Fruit fly (Drosophila melanogaster) whole organism, pupa: ENCODE measurements around the gene RpS15Aa.

Experiments
- CG10348 ChIP-seq: fragments of 200-800 bp; sonication (Bioruptor generic); IDR thresholded peaks from 2 replicates; pipeline ENCODE4 v1.3.6; 2022; ENCODE audit warnings: missing biosample characterization, missing genetic modification characterization
- CG12605 ChIP-seq: fragments of 200-800 bp; sonication (Bioruptor generic); IDR thresholded peaks from 2 replicates; pipeline ENCODE4 v1.3.6; 2022; ENCODE audit warnings: missing biosample characterization, missing genetic modification characterization
- CG13204 ChIP-seq: fragments of 200-800 bp; sonication (Bioruptor generic); optimal IDR thresholded peaks from 2 replicates; lab custom pipeline; 2018; ENCODE audit warnings: missing biosample characterization, mild to moderate bottlenecking, missing genetic modification characterization, moderate library complexity
- CG14655 ChIP-seq: fragments of 200-800 bp; sonication (Bioruptor generic); optimal IDR thresholded peaks from 3 replicates; lab custom pipeline; 2017; ENCODE audit warnings: mild to moderate bottlenecking, missing biosample characterization, missing genetic modification reagents, missing genetic modification characterization
- CG15710 ChIP-seq: fragments of 200-800 bp; sonication (Bioruptor generic); optimal IDR thresholded peaks from 2 replicates; lab custom pipeline; 2018; ENCODE audit warnings: missing biosample characterization, mild to moderate bottlenecking, missing genetic modification characterization, moderate library complexity
- CG17806 ChIP-seq: fragments of 200-800 bp; sonication (Bioruptor generic); optimal IDR thresholded peaks from 2 replicates; lab custom pipeline; 2018; ENCODE audit warnings: missing biosample characterization, mild to moderate bottlenecking, missing genetic modification characterization, moderate library complexity
- CG32121 ChIP-seq: fragments of 200-800 bp; sonication (Bioruptor generic); IDR thresholded peaks from 2 replicates; pipeline ENCODE4 v1.3.6; 2022; ENCODE audit warnings: missing biosample characterization, missing genetic modification characterization
- CG34367 ChIP-seq: fragments of 200-800 bp; sonication (Bioruptor generic); optimal IDR thresholded peaks from 2 replicates; lab custom pipeline; 2018; ENCODE audit warnings: missing biosample characterization, mild to moderate bottlenecking, missing genetic modification characterization
- CG4496 ChIP-seq: fragments of 200-800 bp; sonication (Bioruptor generic); IDR thresholded peaks from 3 replicates; pipeline ENCODE4 v1.3.6; 2022; ENCODE audit warnings: missing biosample characterization, missing genetic modification characterization
- CG8159 ChIP-seq: fragments of 200-800 bp; sonication (Bioruptor generic); optimal IDR thresholded peaks from 3 replicates; lab custom pipeline; 2018; ENCODE audit warnings: missing biosample characterization, mild to moderate bottlenecking, missing genetic modification characterization, moderate library complexity
- CG8301 ChIP-seq: fragments of 200-800 bp; sonication (Bioruptor generic); optimal IDR thresholded peaks from 2 replicates; lab custom pipeline; 2018; ENCODE audit warnings: missing biosample characterization, mild to moderate bottlenecking, missing genetic modification characterization
- CG9948 ChIP-seq: fragments of 200-800 bp; sonication (Bioruptor generic); optimal IDR thresholded peaks from 2 replicates; lab custom pipeline; 2018; ENCODE audit warnings: missing biosample characterization, mild to moderate bottlenecking, missing genetic modification characterization, moderate library complexity
- D1 ChIP-seq: fragments of 200-800 bp; sonication (Bioruptor generic); optimal IDR thresholded peaks from 2 replicates; lab custom pipeline; 2018; ENCODE audit warnings: missing biosample characterization, mild to moderate bottlenecking, missing genetic modification characterization, moderate library complexity
- EcR ChIP-seq: fragments of 200-800 bp; sonication (Bioruptor generic); optimal IDR thresholded peaks from 3 replicates; lab custom pipeline; 2019; ENCODE audit warnings: missing biosample characterization, missing genetic modification characterization, mild to moderate bottlenecking, moderate library complexity, missing genetic modification reagents
- Ets98B ChIP-seq: fragments of 200-800 bp; sonication (Bioruptor generic); IDR thresholded peaks from 2 replicates; pipeline ENCODE4 v1.3.6; 2022; ENCODE audit warnings: missing biosample characterization, missing genetic modification characterization
- Pif1A ChIP-seq: fragments of 200-800 bp; sonication (Bioruptor generic); optimal IDR thresholded peaks from 3 replicates; lab custom pipeline; 2016; ENCODE audit warnings: missing biosample characterization, missing genetic modification characterization
- Pif1B ChIP-seq: fragments of 200-800 bp; sonication (Bioruptor generic); optimal IDR thresholded peaks from 3 replicates; lab custom pipeline; 2016; ENCODE audit warnings: missing biosample characterization, missing genetic modification characterization
- Snoo ChIP-seq: fragments of 200-800 bp; sonication (Bioruptor generic); optimal IDR thresholded peaks from 3 replicates; lab custom pipeline; 2017; ENCODE audit warnings: missing biosample characterization, mild to moderate bottlenecking, missing genetic modification characterization, inconsistent platforms
- fd96Ca ChIP-seq: fragments of 200-800 bp; sonication (Bioruptor generic); IDR thresholded peaks from 3 replicates; pipeline ENCODE4 v1.3.6; 2022; ENCODE audit warnings: missing biosample characterization, missing genetic modification characterization
- gl ChIP-seq: fragments of 200-800 bp; sonication (Bioruptor generic); optimal IDR thresholded peaks from 2 replicates; lab custom pipeline; 2018; ENCODE audit warnings: missing biosample characterization, mild to moderate bottlenecking, missing genetic modification characterization
- rn ChIP-seq: fragments of 200-800 bp; sonication (Bioruptor generic); IDR thresholded peaks from 2 replicates; pipeline ENCODE4 v1.3.6; 2022; ENCODE audit warnings: missing biosample characterization, missing genetic modification characterization

RpS15Aa gene

DNA sequence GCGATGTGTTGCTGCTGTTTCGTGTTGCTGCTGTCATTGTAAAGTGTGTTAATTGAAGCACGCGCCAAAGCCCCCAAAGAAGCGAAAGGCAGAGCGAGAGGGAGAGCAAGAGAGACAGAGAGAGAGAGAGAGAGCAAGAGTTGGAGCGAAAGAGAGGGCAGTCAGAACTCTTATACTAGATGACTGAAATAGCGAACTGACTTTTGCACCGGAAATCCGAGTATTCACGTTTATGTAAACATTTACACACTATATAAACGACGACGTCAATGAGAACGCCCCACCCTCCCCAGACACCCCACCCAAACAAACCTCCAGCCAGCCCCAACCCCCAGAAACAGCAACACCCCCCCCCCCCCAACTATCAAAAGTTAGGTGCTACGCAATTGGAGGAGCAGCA is 15.1 kb downstream of the RpS15Aa start:
- TF ChIP-seq CG32121 (GFP tag; lab: Robert Waterston, UW), result 0 out of 2 replicates have a peak, but pooled peaks have one; percentile 32
- no peak for TF ChIP-seq Snoo
- TF ChIP-seq EcR (GFP tag; lab: Kevin White, UChicago), result no peak

DNA sequence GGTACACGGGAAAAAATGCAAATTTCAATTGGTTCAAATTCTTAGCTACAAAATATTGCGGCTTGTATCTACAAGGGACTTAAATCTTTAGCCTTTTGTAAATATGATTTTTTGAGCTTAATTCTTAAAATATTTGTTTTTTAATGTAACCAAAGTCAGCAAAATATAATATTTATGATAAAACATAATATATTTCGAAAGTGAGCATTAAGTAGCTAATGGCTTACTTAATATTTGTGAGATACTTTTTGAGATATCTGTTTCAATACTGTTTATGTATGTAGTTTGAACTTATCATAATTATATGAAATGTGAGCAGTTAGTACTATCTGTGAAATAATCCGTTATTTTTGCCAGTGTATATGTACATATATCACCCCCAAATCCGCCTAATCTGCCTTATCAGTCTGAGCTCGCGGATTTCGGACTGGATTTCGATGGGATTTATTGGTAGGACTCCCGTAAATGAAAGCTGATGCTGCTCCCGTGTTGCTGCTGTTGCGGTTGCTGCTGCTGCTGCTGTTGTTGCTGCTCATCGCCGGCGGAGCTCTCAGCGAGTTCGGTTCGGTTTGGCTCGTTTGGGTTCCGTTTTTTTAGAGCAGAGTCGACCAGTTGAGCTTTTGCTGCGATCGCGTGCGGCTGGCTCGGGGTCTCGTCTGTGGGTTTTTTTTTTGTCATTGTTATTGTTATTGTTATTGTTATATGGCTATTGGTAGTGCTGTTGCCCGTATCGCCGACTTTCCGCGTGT is 16.6 kb downstream of the RpS15Aa start:
- no peak for TF ChIP-seq CG12605 (GFP tag; lab: Robert Waterston, UW)
- peak; percentile 22 for TF ChIP-seq CG9948 (tag; lab: Kevin White, UChicago)
- TF ChIP-seq Snoo, result no peak
- TF ChIP-seq fd96Ca, result no peak
- no peak for TF ChIP-seq Pif1A (GFP tag; lab: Kevin White, UChicago)
- peak; percentile 13 for TF ChIP-seq CG13204
- no peak for TF ChIP-seq CG32121 (GFP tag; lab: Robert Waterston, UW)
- TF ChIP-seq CG4496 (GFP tag; lab: Robert Waterston, UW), result 0 out of 3 replicates have a peak, but pooled peaks have one; percentile 30
- TF ChIP-seq D1 (tag; lab: Kevin White, UChicago), result no peak

DNA sequence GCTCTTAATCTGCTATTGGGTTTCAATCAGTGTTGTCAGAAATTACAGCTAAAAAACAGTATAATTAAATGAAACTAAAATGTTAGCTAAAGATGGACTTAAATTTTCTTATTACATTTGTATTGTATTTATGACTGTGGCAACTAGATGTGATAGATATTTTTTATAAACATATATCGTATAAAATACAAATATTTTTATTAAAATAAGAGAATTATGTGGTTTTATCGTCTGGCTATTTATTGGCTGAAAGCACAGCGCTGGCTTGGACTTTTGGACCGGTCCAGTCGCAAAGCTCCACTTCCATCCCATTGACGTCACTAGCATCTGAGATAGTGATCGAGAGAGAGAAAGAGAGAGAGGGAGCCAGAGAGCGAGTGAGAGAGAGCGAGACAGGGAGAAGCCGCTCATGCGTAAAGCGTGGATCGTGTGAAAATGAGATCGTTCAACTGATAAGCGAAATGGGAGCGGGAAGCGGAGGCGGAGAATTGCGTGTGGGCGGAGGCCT is 18.1 kb downstream of the RpS15Aa start:
- TF ChIP-seq CG9948 (tag; lab: Kevin White, UChicago) (peak; percentile 79), Ets98B (peak; percentile 57; the same call in 1 of the 2 replicates), Pif1B (GFP tag; lab: Kevin White, UChicago) (peak; percentile 84), CG15710 (peak; percentile 87), fd96Ca (peak; percentile 65; the same call in 1 of the 3 replicates), EcR (GFP tag; lab: Kevin White, UChicago) (peak; percentile 86), D1 (tag; lab: Kevin White, UChicago) (peak; percentile 91), CG8159 (peak; percentile 92), CG10348 (GFP tag; lab: Robert Waterston, UW) (no peak), CG32121 (GFP tag; lab: Robert Waterston, UW) (peak; percentile 74), CG4496 (GFP tag; lab: Robert Waterston, UW) (peak; percentile 70), CG8301 (tag; lab: Kevin White, UChicago) (peak; percentile 79), CG12605 (GFP tag; lab: Robert Waterston, UW) (peak; percentile 70), gl (tag; lab: Kevin White, UChicago) (peak; percentile 95), rn (GFP tag; lab: Robert Waterston, UW) (0 out of 2 replicates have a peak, but pooled peaks have one; percentile 29), CG17806 (tag; lab: Kevin White, UChicago) (peak; percentile 85), CG14655 (GFP tag; lab: Kevin White, UChicago) (peak; percentile 89), Snoo (peak; percentile 91), CG13204 (peak; percentile 94), Pif1A (GFP tag; lab: Kevin White, UChicago) (peak; percentile 79), CG34367 (peak; percentile 90)
- TF ChIP-seq, all 21 proteins: peak for 20

DNA sequence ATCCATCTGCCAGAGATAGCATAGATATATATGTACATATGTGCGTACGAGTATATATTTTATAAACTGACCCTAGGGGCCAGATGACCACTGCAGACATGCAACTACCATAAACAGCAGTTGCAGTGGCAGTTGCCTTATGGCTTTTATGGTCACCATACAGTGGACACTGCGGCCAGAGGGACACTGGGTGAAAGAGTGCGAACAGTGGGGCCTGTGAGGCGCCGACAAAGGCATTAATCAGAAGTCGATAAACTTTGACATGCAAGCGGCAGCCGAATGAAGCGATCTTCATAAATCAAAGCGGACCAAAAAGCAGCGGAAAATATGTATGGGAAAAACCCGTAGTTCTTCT is 22.1 kb downstream of the RpS15Aa start:
- TF ChIP-seq CG4496 (GFP tag; lab: Robert Waterston, UW) (peak; percentile 45), CG32121 (GFP tag; lab: Robert Waterston, UW) (no peak), CG17806 (tag; lab: Kevin White, UChicago) (no peak), CG12605 (GFP tag; lab: Robert Waterston, UW) (no peak), gl (tag; lab: Kevin White, UChicago) (no peak), CG10348 (GFP tag; lab: Robert Waterston, UW) (no peak), CG13204 (no peak), CG8301 (tag; lab: Kevin White, UChicago) (no peak), rn (GFP tag; lab: Robert Waterston, UW) (no peak), fd96Ca (peak; percentile 37; the same call in 1 of the 3 replicates)
- TF ChIP-seq, all 21 proteins: peak for 2

DNA sequence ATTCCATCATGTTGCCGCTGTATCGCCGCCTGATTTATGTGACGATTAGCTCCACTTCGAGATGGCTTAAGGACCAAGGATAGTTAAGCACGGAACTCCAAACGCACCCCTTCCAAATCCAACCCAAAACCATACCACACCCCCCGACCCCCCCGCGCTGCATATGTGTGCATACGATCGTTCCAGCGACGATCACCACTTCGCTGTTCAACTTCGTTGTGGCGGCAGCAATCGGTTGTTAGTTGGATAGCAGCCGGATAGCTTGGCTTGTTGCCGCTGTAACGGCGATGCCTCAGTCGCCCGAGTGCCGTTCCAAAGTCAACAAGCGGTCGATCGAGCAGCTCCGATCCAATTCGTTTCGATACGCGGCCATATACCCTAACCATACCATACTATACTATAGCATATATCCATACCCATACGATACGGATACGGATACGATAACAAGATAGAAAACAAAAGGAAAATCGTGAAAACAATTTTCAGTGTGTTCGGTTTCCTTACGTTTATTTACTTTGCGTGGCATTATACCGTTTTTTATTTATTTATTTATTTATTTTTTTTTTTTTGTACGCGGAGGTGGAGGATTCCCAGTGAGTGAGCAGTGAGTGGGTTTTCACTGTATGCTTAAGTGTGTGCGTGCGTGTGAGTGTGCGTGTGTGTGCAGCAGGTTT is 22.6 kb downstream of the RpS15Aa start:
- TF ChIP-seq CG32121 (GFP tag; lab: Robert Waterston, UW), result peak; percentile 54; the same call in 1 of the 2 replicates
- TF ChIP-seq Snoo, result no peak
- no peak for TF ChIP-seq CG15710
- TF ChIP-seq CG34367, result no peak
- no peak for TF ChIP-seq CG8159
- TF ChIP-seq rn (GFP tag; lab: Robert Waterston, UW), result no peak
- no peak for TF ChIP-seq fd96Ca
- no peak for TF ChIP-seq gl (tag; lab: Kevin White, UChicago)
- TF ChIP-seq CG14655 (GFP tag; lab: Kevin White, UChicago), result peak; percentile 11
- TF ChIP-seq CG17806 (tag; lab: Kevin White, UChicago), result no peak
- no peak for TF ChIP-seq CG10348 (GFP tag; lab: Robert Waterston, UW)
- peak; percentile 37 for TF ChIP-seq Pif1B (GFP tag; lab: Kevin White, UChicago)
- TF ChIP-seq Ets98B, result peak; percentile 41; the same call in 1 of the 2 replicates
- TF ChIP-seq CG4496 (GFP tag; lab: Robert Waterston, UW), result 0 out of 3 replicates have a peak, but pooled peaks have one; percentile 42
- no peak for TF ChIP-seq CG8301 (tag; lab: Kevin White, UChicago)
- no peak for TF ChIP-seq Pif1A (GFP tag; lab: Kevin White, UChicago)
- TF ChIP-seq D1 (tag; lab: Kevin White, UChicago), result no peak
- no peak for TF ChIP-seq EcR (GFP tag; lab: Kevin White, UChicago)
- no peak for TF ChIP-seq CG12605 (GFP tag; lab: Robert Waterston, UW)
- TF ChIP-seq CG13204, result no peak
- no peak for TF ChIP-seq CG9948 (tag; lab: Kevin White, UChicago)
